Fruit fly (Drosophila melanogaster) whole organism, embryonic: ENCODE data around the gene Trpgamma.

Experiments
- Atf3 ChIP-seq: fragments of 200-800 bp; sonication (Bioruptor generic); optimal IDR thresholded peaks from 3 replicates; lab custom pipeline; 2016; ENCODE audit warnings: missing biosample characterization, missing genetic modification characterization
- CG1024 ChIP-seq: fragments of 200-800 bp; sonication (Bioruptor generic); IDR thresholded peaks from 2 replicates; pipeline ENCODE4 v1.3.6; 2022; ENCODE audit warnings: missing biosample characterization, missing genetic modification characterization
- CG12155 ChIP-seq: fragments of 200-800 bp; sonication (Bioruptor generic); optimal IDR thresholded peaks from 3 replicates; lab custom pipeline; 2016; ENCODE audit warnings: missing biosample characterization, missing genetic modification characterization
- CG12769 ChIP-seq: fragments of 200-800 bp; sonication (Bioruptor generic); optimal IDR thresholded peaks from 2 replicates; lab custom pipeline; 2019; ENCODE audit warnings: missing biosample characterization, mild to moderate bottlenecking, missing genetic modification characterization, moderate library complexity
- CG12942 ChIP-seq: fragments of 200-800 bp; sonication (Bioruptor generic); optimal IDR thresholded peaks from 3 replicates; lab custom pipeline; 2016; ENCODE audit warnings: missing biosample characterization, missing genetic modification characterization
- CG14050 ChIP-seq: fragments of 200-800 bp; sonication (Bioruptor generic); IDR thresholded peaks from 3 replicates; pipeline ENCODE4 v1.3.6; 2022; ENCODE audit warnings: missing biosample characterization, missing genetic modification characterization
- CG14667 ChIP-seq: fragments of 200-800 bp; sonication (Bioruptor generic); IDR thresholded peaks from 2 replicates; pipeline ENCODE4 v1.3.6; 2022; ENCODE audit warnings: missing biosample characterization, missing genetic modification characterization
- CG17328 ChIP-seq: fragments of 200-800 bp; sonication (Bioruptor generic); IDR thresholded peaks from 2 replicates; pipeline ENCODE4 v1.3.6; 2022; ENCODE audit warnings: missing biosample characterization, missing genetic modification characterization
- CG2875 ChIP-seq: fragments of 200-800 bp; sonication (Bioruptor generic); optimal IDR thresholded peaks from 2 replicates; lab custom pipeline; 2017; ENCODE audit warnings: missing biosample characterization, mild to moderate bottlenecking, missing genetic modification characterization, missing genetic modification reagents
- CG2889 ChIP-seq: fragments of 200-800 bp; sonication (Bioruptor generic); IDR thresholded peaks from 3 replicates; pipeline ENCODE4 v1.3.6; 2022; ENCODE audit warnings: missing biosample characterization, missing genetic modification characterization
- CG31224 ChIP-seq: fragments of 200-800 bp; sonication (Bioruptor generic); IDR thresholded peaks from 2 replicates; pipeline ENCODE4 v1.3.6; 2022; ENCODE audit warnings: missing biosample characterization, missing genetic modification characterization
- CG32532 ChIP-seq: fragments of 200-800 bp; sonication (Bioruptor generic); IDR thresholded peaks from 2 replicates; pipeline ENCODE4 v1.3.6; 2022; ENCODE audit warnings: missing biosample characterization, missing genetic modification characterization
- CG3847 ChIP-seq: fragments of 200-800 bp; sonication (Bioruptor generic); IDR thresholded peaks from 2 replicates; pipeline ENCODE4 v1.3.6; 2022; ENCODE audit warnings: missing biosample characterization, missing genetic modification characterization
- CG4360 ChIP-seq: fragments of 200-800 bp; sonication (Bioruptor generic); IDR thresholded peaks from 2 replicates; pipeline ENCODE4 v1.3.6; 2022; ENCODE audit warnings: missing biosample characterization, missing genetic modification characterization
- CG6254 ChIP-seq: fragments of 200-800 bp; sonication (Bioruptor generic); optimal IDR thresholded peaks from 3 replicates; lab custom pipeline; 2017; ENCODE audit warnings: mild to moderate bottlenecking, missing biosample characterization, missing genetic modification reagents, missing genetic modification characterization
- CG6765 ChIP-seq: fragments of 200-800 bp; sonication (Bioruptor generic); optimal IDR thresholded peaks from 3 replicates; lab custom pipeline; 2017; ENCODE audit warnings: missing biosample characterization, mild to moderate bottlenecking, missing genetic modification characterization
- CG8281 ChIP-seq: fragments of 200-800 bp; sonication (Bioruptor generic); optimal IDR thresholded peaks from 2 replicates; lab custom pipeline; 2018; ENCODE audit warnings: missing biosample characterization, mild to moderate bottlenecking, missing genetic modification characterization, moderate library complexity
- CG8388 ChIP-seq: fragments of 200-800 bp; sonication (Bioruptor generic); optimal IDR thresholded peaks from 2 replicates; lab custom pipeline; 2019; ENCODE audit warnings: missing biosample characterization, mild to moderate bottlenecking, missing genetic modification characterization, moderate library complexity
- CG8478 ChIP-seq: fragments of >200 bp; optimal IDR thresholded peaks from 2 replicates; lab custom pipeline; 2018
- CG9437 ChIP-seq: fragments of 200-800 bp; sonication (Bioruptor generic); optimal IDR thresholded peaks from 2 replicates; lab custom pipeline; 2018; ENCODE audit warnings: missing biosample characterization, mild to moderate bottlenecking, missing genetic modification characterization
- CTCF ChIP-seq: fragments of 200-800 bp; sonication (Bioruptor generic); optimal IDR thresholded peaks from 2 replicates; lab custom pipeline; 2017; ENCODE audit warnings: missing biosample characterization, mild to moderate bottlenecking, missing genetic modification characterization, moderate library complexity
- D19B ChIP-seq: fragments of 200-800 bp; sonication (Bioruptor generic); optimal IDR thresholded peaks from 2 replicates; lab custom pipeline; 2017; ENCODE audit warnings: missing biosample characterization, mild to moderate bottlenecking, missing genetic modification characterization
- Dad ChIP-seq: fragments of 200-800 bp; sonication (Bioruptor generic); optimal IDR thresholded peaks from 3 replicates; lab custom pipeline; 2016; ENCODE audit warnings: missing biosample characterization, missing genetic modification characterization
- Dip3 ChIP-seq: fragments of 200-800 bp; sonication (Bioruptor generic); optimal IDR thresholded peaks from 3 replicates; lab custom pipeline; 2016; ENCODE audit warnings: missing biosample characterization, missing genetic modification characterization
- Fer1 ChIP-seq: fragments of 200-800 bp; sonication (Bioruptor generic); optimal IDR thresholded peaks from 2 replicates; lab custom pipeline; 2017; ENCODE audit warnings: missing biosample characterization, mild to moderate bottlenecking, missing genetic modification characterization
- HLH4C ChIP-seq: fragments of 200-800 bp; sonication (Bioruptor generic); IDR thresholded peaks from 3 replicates; pipeline ENCODE4 v1.3.6; 2022; ENCODE audit warnings: missing biosample characterization, missing genetic modification characterization; ENCODE audit not compliant: partially characterized antibody
- Mad ChIP-seq: fragments of 200-800 bp; sonication (Bioruptor generic); optimal IDR thresholded peaks from 2 replicates; lab custom pipeline; 2016; ENCODE audit warnings: missing biosample characterization, missing genetic modification characterization
- Mes4 ChIP-seq: fragments of 200-800 bp; sonication (Bioruptor generic); optimal IDR thresholded peaks from 2 replicates; lab custom pipeline; 2016; ENCODE audit warnings: missing biosample characterization, missing genetic modification characterization
- Mrtf ChIP-seq: fragments of 200-800 bp; sonication (Bioruptor generic); IDR thresholded peaks from 3 replicates; pipeline ENCODE4 v1.3.6; 2022; ENCODE audit warnings: missing biosample characterization, missing genetic modification characterization
- Oli ChIP-seq: fragments of 200-800 bp; sonication (Bioruptor generic); optimal IDR thresholded peaks from 2 replicates; lab custom pipeline; 2018; ENCODE audit warnings: missing biosample characterization, mild to moderate bottlenecking, missing genetic modification characterization, moderate library complexity
- Pdp1 ChIP-seq, 2 experiments: fragments of 200-800 bp; sonication (Bioruptor generic); optimal IDR thresholded peaks; 3 replicates each; lab custom pipeline; 2016; ENCODE audit warnings: missing biosample characterization in 2 of 2, missing genetic modification characterization in 2 of 2, mild to moderate bottlenecking in 1 of 2, moderate library complexity in 1 of 2
- Side ChIP-seq: fragments of 200-800 bp; sonication (Bioruptor generic); optimal IDR thresholded peaks from 2 replicates; lab custom pipeline; 2016; ENCODE audit warnings: missing biosample characterization, missing genetic modification characterization
- Six4 ChIP-seq: fragments of 200-800 bp; sonication (Bioruptor generic); optimal IDR thresholded peaks from 2 replicates; lab custom pipeline; 2016; ENCODE audit warnings: missing biosample characterization, missing genetic modification characterization
- ab ChIP-seq: fragments of 200-800 bp; sonication (Bioruptor generic); optimal IDR thresholded peaks from 2 replicates; lab custom pipeline; 2016; ENCODE audit warnings: missing biosample characterization, missing genetic modification characterization
- cg ChIP-seq: fragments of 200-800 bp; sonication (Bioruptor generic); optimal IDR thresholded peaks from 3 replicates; lab custom pipeline; 2019; ENCODE audit warnings: missing biosample characterization, mild to moderate bottlenecking, missing genetic modification characterization, moderate library complexity
- da ChIP-seq: fragments of 200-800 bp; sonication (Bioruptor generic); optimal IDR thresholded peaks from 2 replicates; lab custom pipeline; 2016; ENCODE audit warnings: missing biosample characterization, missing genetic modification characterization
- dan ChIP-seq: fragments of 200-800 bp; sonication (Bioruptor generic); IDR thresholded peaks from 2 replicates; pipeline ENCODE4 v1.3.6; 2022; ENCODE audit warnings: missing biosample characterization, missing genetic modification characterization
- dysf ChIP-seq: fragments of 200-800 bp; sonication (Bioruptor generic); IDR thresholded peaks from 3 replicates; pipeline ENCODE4 v1.3.6; 2022; ENCODE audit warnings: missing biosample characterization, missing genetic modification characterization
- gt ChIP-seq: fragments of 200-800 bp; sonication (Bioruptor generic); IDR thresholded peaks from 2 replicates; pipeline ENCODE4 v1.3.6; 2022; ENCODE audit warnings: missing biosample characterization, missing genetic modification characterization
- kay ChIP-seq: fragments of 200-800 bp; sonication (Bioruptor generic); optimal IDR thresholded peaks from 2 replicates; lab custom pipeline; 2016; ENCODE audit warnings: missing biosample characterization, missing genetic modification characterization
- klu ChIP-seq: fragments of 200-800 bp; sonication (Bioruptor generic); IDR thresholded peaks from 2 replicates; pipeline ENCODE4 v1.3.6; 2022; ENCODE audit warnings: missing biosample characterization, missing genetic modification characterization
- lab ChIP-seq: fragments of 200-800 bp; sonication (Bioruptor generic); optimal IDR thresholded peaks from 3 replicates; lab custom pipeline; 2017; ENCODE audit warnings: missing biosample characterization, missing genetic modification characterization, mild to moderate bottlenecking, moderate library complexity, missing genetic modification reagents
- lilli ChIP-seq: fragments of 200-800 bp; sonication (Bioruptor generic); optimal IDR thresholded peaks from 3 replicates; lab custom pipeline; 2016; ENCODE audit warnings: missing biosample characterization, missing genetic modification characterization
- onecut ChIP-seq: fragments of 200-800 bp; sonication (Bioruptor generic); IDR thresholded peaks from 2 replicates; pipeline ENCODE4 v1.3.6; 2022; ENCODE audit warnings: missing biosample characterization, missing genetic modification characterization
- pho ChIP-seq: fragments of 200-800 bp; sonication (Bioruptor generic); optimal IDR thresholded peaks from 2 replicates; lab custom pipeline; 2016; ENCODE audit warnings: missing biosample characterization, missing genetic modification characterization
- pita ChIP-seq: fragments of 200-800 bp; sonication (Bioruptor generic); optimal IDR thresholded peaks from 2 replicates; lab custom pipeline; 2017; ENCODE audit warnings: missing biosample characterization, mild to moderate bottlenecking, missing genetic modification characterization
- pros ChIP-seq: fragments of 200-800 bp; sonication (Bioruptor generic); optimal IDR thresholded peaks from 3 replicates; lab custom pipeline; 2019; ENCODE audit warnings: missing biosample characterization, mild to moderate bottlenecking, missing genetic modification characterization, moderate library complexity
- row ChIP-seq: fragments of 200-800 bp; sonication (Bioruptor generic); IDR thresholded peaks from 3 replicates; pipeline ENCODE4 v1.3.6; 2022; ENCODE audit warnings: missing biosample characterization, missing genetic modification characterization
- shn ChIP-seq: fragments of 200-800 bp; sonication (Bioruptor generic); optimal IDR thresholded peaks from 3 replicates; lab custom pipeline; 2016; ENCODE audit warnings: missing biosample characterization, missing genetic modification characterization
- stc ChIP-seq: fragments of 200-800 bp; sonication (Bioruptor generic); IDR thresholded peaks from 2 replicates; pipeline ENCODE4 v1.3.6; 2022; ENCODE audit warnings: missing biosample characterization, missing genetic modification characterization

The Trpgamma gene

DNA sequence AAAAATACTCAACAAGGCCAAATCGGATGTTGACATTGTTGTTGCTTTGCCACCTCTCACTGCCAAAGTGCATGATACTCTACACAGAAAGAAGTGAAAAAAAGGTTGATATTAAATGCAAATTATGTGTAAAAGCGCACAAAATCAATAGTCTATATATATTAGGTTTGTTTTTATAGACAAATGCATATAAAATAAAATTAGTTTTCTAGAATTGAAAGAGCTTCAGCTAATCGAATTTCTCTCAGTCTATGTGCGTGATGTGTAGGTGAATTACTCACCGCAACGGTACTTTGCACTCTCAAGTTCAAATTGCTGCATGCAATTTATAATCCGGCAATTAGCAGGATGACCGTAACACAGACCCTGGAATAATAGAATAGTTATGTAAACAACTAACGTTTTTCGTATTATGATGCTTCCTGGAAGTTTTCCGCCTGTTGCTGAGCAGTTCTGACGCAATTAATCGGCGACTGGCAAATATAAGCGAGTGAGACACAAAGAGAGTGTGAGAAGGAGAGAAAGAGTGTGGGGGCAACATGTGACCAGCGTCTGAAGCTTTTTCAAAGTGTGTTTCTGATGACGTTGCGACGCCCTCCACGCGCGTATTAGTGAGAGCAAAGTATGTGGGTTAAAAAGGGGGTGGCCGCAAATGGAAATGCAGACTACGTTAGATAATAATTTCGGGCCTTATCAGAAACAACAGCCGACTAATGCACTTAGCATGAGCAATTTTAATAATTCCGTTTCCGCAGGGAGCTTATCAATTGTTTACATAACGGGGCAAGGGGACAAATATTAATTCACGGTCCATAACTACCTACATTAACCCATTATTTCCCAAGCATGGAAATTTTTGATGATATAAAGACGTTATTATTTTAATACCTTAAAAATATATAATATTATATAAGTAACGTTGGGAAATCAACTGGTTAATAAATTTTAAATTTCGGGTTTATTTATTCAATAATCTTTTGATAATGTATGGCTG, 44.5 kb upstream of the Trpgamma start (continued):
- TF ChIP-seq klu (GFP tag; lab: Robert Waterston, UW), result peak; percentile 88
- peak; percentile 84 for TF ChIP-seq Oli (tag; lab: Kevin White, UChicago)
- TF ChIP-seq kay (GFP tag; lab: Kevin White, UChicago), result peak; percentile 93
- peak; percentile 88 for TF ChIP-seq lilli (GFP tag; lab: Kevin White, UChicago)
- TF ChIP-seq Side (GFP tag; lab: Kevin White, UChicago), result peak; percentile 75
- TF ChIP-seq lab (GFP tag; lab: Kevin White, UChicago), result peak; percentile 95
- peak; percentile 91 for TF ChIP-seq Fer1 (GFP tag; lab: Kevin White, UChicago)
- TF ChIP-seq Mes4 (GFP tag; lab: Kevin White, UChicago), result peak; percentile 53
- TF ChIP-seq CG1024, result peak; percentile 83
- peak; percentile 67 for TF ChIP-seq Atf3
- TF ChIP-seq row (GFP tag; lab: Robert Waterston, UW), result peak; percentile 93
- peak; percentile 87 for TF ChIP-seq CG2875
- peak; percentile 88 for TF ChIP-seq onecut
- peak; percentile 57 for TF ChIP-seq cg (GFP tag; lab: Kevin White, UChicago)
- TF ChIP-seq dan (GFP tag; lab: Robert Waterston, UW), result peak; percentile 86; the same call in 1 of the 2 replicates
- peak; percentile 84 for TF ChIP-seq CG4360 (GFP tag; lab: Robert Waterston, UW)
- peak; percentile 79 for TF ChIP-seq CG12155 (GFP tag; lab: Kevin White, UChicago)
- 0 out of 3 replicates have a peak, but pooled peaks have one; percentile 17 for TF ChIP-seq HLH4C (GFP tag; lab: Robert Waterston, UW)
- TF ChIP-seq CG6254 (GFP tag; lab: Kevin White, UChicago), result peak; percentile 84
- TF ChIP-seq CG8388 (GFP tag; lab: Kevin White, UChicago), result peak; percentile 94
- TF ChIP-seq CG17328, result peak; percentile 96
- TF ChIP-seq CTCF (GFP tag; lab: Kevin White, UChicago), result peak; percentile 57
- peak; percentile 88 for TF ChIP-seq gt (GFP tag; lab: Robert Waterston, UW)
- peak; percentile 71 for TF ChIP-seq CG9437
- TF ChIP-seq CG31224 (GFP tag; lab: Robert Waterston, UW), result peak; percentile 88
- TF ChIP-seq stc (GFP tag; lab: Robert Waterston, UW), result peak; percentile 97
- TF ChIP-seq CG14667 (GFP tag; lab: Robert Waterston, UW), result peak; percentile 93
- no peak for TF ChIP-seq pita (GFP tag; lab: Kevin White, UChicago)
- peak; percentile 88 for TF ChIP-seq Dip3 (GFP tag; lab: Kevin White, UChicago)
- peak; percentile 91 for TF ChIP-seq CG3847
- peak; percentile 67 for TF ChIP-seq da (GFP tag; lab: Kevin White, UChicago)
- peak; percentile 58 for TF ChIP-seq CG6765 (GFP tag; lab: Kevin White, UChicago)
- no peak for TF ChIP-seq pros (GFP tag; lab: Kevin White, UChicago)
- TF ChIP-seq CG8281, result peak; percentile 71
- peak; percentile 74 for TF ChIP-seq Dad
- peak; percentile 96 for TF ChIP-seq dysf (GFP tag; lab: Robert Waterston, UW)
- no peak for TF ChIP-seq CG8478 (lab: Kevin White, UChicago)
- TF ChIP-seq D19B (GFP tag; lab: Kevin White, UChicago), result peak; percentile 67
- peak; percentile 79 to 87 for TF ChIP-seq Pdp1 (GFP tag; optimal IDR thresholded peaks at IDR 0.05; lab: Kevin White, UChicago)
- TF ChIP-seq ab (GFP tag; lab: Kevin White, UChicago), result no peak
- TF ChIP-seq CG14050 (GFP tag; lab: Robert Waterston, UW), result peak; percentile 93
- peak; percentile 83; the same call in 1 of the 3 replicates for TF ChIP-seq Mrtf (GFP tag; lab: Robert Waterston, UW)
- peak; percentile 87 for TF ChIP-seq CG2889
- peak; percentile 67 for TF ChIP-seq CG12769 (tag; lab: Kevin White, UChicago)
- TF ChIP-seq Six4, result peak; percentile 91
- TF ChIP-seq CG32532 (GFP tag; lab: Robert Waterston, UW), result peak; percentile 95
- peak; percentile 67 for TF ChIP-seq shn
- TF ChIP-seq CG12942 (GFP tag; lab: Kevin White, UChicago), result peak; percentile 81
- peak; percentile 77 for TF ChIP-seq Mad (GFP tag; lab: Kevin White, UChicago)
- TF ChIP-seq pho, result peak; percentile 79
